Fruit fly (Drosophila melanogaster) Kc167 (cell line): ENCODE results near the gene Pitslre.

Source experiments
- psq ChIP-seq: fragments of >200 bp; optimal IDR thresholded peaks from 2 replicates; lab custom pipeline; 2017; ENCODE audit warnings: missing external identifiers
- ttk ChIP-seq: sonication (Bioruptor generic); optimal IDR thresholded peaks from 2 replicates; lab custom pipeline; 2017; ENCODE audit warnings: missing external identifiers

DNA sequence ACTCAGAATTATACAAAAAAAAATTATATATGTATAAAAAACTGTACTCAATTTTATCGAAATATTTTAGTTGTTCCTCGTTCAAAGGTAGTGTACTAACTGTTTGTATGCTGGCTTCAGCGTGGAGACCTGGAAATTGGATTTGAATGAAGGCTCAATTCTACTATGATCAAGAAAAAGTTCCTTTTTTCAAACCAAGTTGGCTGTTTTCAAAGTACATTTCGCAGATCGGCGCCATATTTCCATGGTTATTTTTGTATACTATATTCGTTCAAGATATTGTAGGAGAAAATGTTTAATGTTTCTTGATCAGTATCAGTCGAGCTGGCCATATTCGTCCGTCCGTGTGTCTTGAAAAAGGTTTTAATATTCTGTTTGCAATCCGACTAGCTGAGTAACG is 46.6 kb downstream of the Pitslre start, which contains the start of gene Mst77F:
- TF ChIP-seq psq = no peak
- TF ChIP-seq ttk (lab: Kevin White, UChicago) = no peak
